Worm (Caenorhabditis elegans): ENCODE data around the gene arrd-1.

ce11 chrII:582649-583048, 44.7 kb upstream of the arrd-1 start, which contains the start of gene fbxb-14:
- no peak for TF ChIP-seq Y53F4B.3 (GFP tag; IDR thresholded peaks at IDR 0.05)
- no peak for TF ChIP-seq tlf-1 (GFP tag; optimal IDR thresholded peaks at IDR 0.05)
- TF ChIP-seq ZK185.1 (tag; optimal IDR thresholded peaks at IDR 0.05; ENCODE audit: poor library complexity, severe bottlenecking): no peak
- TF ChIP-seq T07F8.4 (tag; optimal IDR thresholded peaks at IDR 0.05): no peak
- no peak for TF ChIP-seq attf-3 (GFP tag; conservative IDR thresholded peaks at IDR 0.05)
- no peak for TF ChIP-seq madf-6 (GFP tag; IDR thresholded peaks at IDR 0.05)
- no peak for TF ChIP-seq ama-1 (optimal IDR thresholded peaks at IDR 0.05)
- TF ChIP-seq ama-1 (GFP tag; optimal IDR thresholded peaks at IDR 0.05): no peak
- no peak for TF ChIP-seq atf-7 (tag; optimal IDR thresholded peaks at IDR 0.05)
